Worm (Caenorhabditis elegans): ENCODE results near the gene ttr-47.

DNA sequence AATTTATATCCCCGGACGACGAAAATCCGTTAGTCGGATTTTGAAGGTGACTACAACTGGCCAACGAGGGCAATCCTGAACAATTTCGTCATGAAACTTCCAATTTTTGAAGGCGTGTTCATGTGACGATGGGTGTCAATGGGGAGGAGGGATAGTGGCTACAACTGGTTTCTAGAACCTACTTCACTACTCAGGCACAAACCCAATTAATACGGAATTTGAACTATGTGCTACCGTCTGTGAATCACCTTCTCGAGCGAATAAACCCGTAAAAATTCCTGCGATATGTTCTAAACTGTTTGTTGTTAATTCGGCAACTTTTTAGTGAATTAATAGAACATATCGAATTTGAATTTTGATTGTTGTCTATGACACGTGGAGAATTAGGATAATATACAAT, 4.8 kb downstream of the ttr-47 start:
- TF ChIP-seq nhr-28 (tag; optimal IDR thresholded peaks at IDR 0.05) (no peak), jun-1 (tag; optimal IDR thresholded peaks at IDR 0.05) (no peak), egl-27 (tag; optimal IDR thresholded peaks at IDR 0.05) (no peak), blmp-1 (tag; optimal IDR thresholded peaks at IDR 0.05) (no peak), nhr-237 (tag; optimal IDR thresholded peaks at IDR 0.05) (no peak), ztf-4 (tag; optimal IDR thresholded peaks at IDR 0.05) (no peak), nhr-12 (tag; optimal IDR thresholded peaks at IDR 0.05) (no peak), fos-1 (tag; optimal IDR thresholded peaks at IDR 0.05) (no peak), aly-2 (tag; optimal IDR thresholded peaks at IDR 0.05) (no peak)

All from whole organism, L1 larva.